Fruit fly (Drosophila melanogaster): ENCODE measurements around the gene Past1.

Gene Past1

DNA sequence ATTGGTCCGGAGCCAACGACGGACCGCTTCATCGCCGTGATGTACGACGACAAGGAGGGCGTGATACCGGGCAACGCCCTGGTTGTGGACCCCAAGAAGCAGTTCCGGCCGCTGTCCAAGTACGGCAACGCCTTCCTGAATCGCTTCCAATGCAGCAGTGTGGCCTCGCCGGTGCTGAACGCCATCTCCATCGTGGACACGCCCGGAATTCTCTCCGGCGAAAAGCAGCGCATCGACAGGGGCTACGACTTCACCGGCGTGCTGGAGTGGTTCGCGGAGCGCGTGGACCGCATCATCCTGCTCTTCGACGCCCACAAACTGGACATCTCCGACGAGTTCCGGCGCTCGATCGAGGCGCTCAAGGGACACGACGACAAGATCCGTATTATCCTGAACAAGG is 1.2 kb downstream of the Past1 start:
- TF ChIP-seq lola (GFP tag; optimal IDR thresholded peaks at IDR 0.05) (no peak), Ets65A (GFP tag) (peak; percentile 63), CG16813 (GFP tag; IDR thresholded peaks at IDR 0.05; ENCODE audit: partially characterized antibody) (no peak), CkIIα-i1 (GFP tag; IDR thresholded peaks at IDR 0.05) (no peak)

DNA sequence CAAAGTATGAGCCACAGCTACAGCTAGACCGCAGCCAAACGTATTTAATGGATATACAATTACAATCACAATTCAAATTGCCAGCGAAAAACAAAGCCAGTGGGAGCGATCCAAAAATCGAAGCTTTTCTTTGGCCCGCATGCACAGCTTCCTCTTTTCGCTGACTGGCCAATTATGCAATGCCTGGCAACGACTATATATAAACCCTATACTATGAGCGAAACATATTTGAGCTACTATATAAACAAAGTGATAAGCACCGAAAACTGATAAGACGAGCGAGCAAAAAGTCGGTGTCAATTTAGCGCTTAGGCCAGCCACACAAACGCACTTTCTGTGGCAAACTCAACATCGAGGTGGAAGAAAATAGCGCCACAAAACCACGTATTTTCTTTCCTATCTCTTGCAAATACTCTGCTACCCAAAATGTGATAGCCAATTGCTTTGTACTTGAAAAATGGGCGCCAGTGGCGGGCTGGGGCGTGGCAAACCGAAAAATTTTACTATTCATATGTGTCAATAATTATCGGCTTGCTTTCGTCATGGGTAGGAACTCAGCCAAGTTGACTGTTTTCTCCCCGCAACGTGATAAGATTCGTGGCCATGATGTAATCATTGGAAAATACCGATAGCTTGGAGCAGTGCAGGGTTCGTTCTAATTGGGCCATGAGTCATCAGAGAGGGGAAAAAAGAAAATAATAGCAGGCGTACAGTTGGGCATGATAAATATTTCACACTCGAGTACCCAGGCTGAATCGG is 2.7 kb downstream of the Past1 start:
- TF ChIP-seq cato (GFP tag; optimal IDR thresholded peaks at IDR 0.05; ENCODE audit: borderline replicate concordance) (no peak), CG15479 (GFP tag; optimal IDR thresholded peaks at IDR 0.05) (no peak), sens (GFP tag) (peak; percentile 39), grn (GFP tag; optimal IDR thresholded peaks at IDR 0.05) (peak; percentile 48), ems (GFP tag; optimal IDR thresholded peaks at IDR 0.05) (no peak), sd (tag; optimal IDR thresholded peaks at IDR 0.05) (peak; percentile 70), CG12744 (GFP tag; optimal IDR thresholded peaks at IDR 0.05) (no peak), CG8765 (GFP tag; IDR thresholded peaks at IDR 0.05) (no peak), kni (GFP tag; optimal IDR thresholded peaks at IDR 0.05) (no peak), TFAM (GFP tag; optimal IDR thresholded peaks at IDR 0.05) (no peak), Rx (GFP tag; IDR thresholded peaks at IDR 0.05) (no peak), dpn (GFP tag; optimal IDR thresholded peaks at IDR 0.05) (no peak), CG12155 (GFP tag; optimal IDR thresholded peaks at IDR 0.05) (no peak), CG16815 (GFP tag; optimal IDR thresholded peaks at IDR 0.05) (no peak), Eip74EF (GFP tag; optimal IDR thresholded peaks at IDR 0.05) (no peak), BtbVII (GFP tag; optimal IDR thresholded peaks at IDR 0.05) (peak; percentile 26), prd (optimal IDR thresholded peaks at IDR 0.05) (no peak), prd (GFP tag; IDR thresholded peaks at IDR 0.05) (no peak), exex (tag; optimal IDR thresholded peaks at IDR 0.05) (peak; percentile 66), CG17186 (GFP tag; optimal IDR thresholded peaks at IDR 0.05) (no peak), CG18599 (GFP tag; optimal IDR thresholded peaks at IDR 0.05) (no peak), Atf3 (GFP tag; optimal IDR thresholded peaks at IDR 0.05) (no peak), cwo (GFP tag; optimal IDR thresholded peaks at IDR 0.05) (peak; percentile 5), kay (GFP tag; optimal IDR thresholded peaks at IDR 0.05) (peak; percentile 41), emc (GFP tag; optimal IDR thresholded peaks at IDR 0.05) (no peak), HLH4C (GFP tag; IDR thresholded peaks at IDR 0.05; ENCODE audit: partially characterized antibody) (no peak), CG10543 (GFP tag; optimal IDR thresholded peaks at IDR 0.05) (peak; percentile 51), CG34376 (GFP tag; optimal IDR thresholded peaks at IDR 0.05) (peak; percentile 67), Hr39 (optimal IDR thresholded peaks at IDR 0.05) (no peak), sug (tag; optimal IDR thresholded peaks at IDR 0.05) (peak; percentile 66), ap (GFP tag; IDR thresholded peaks at IDR 0.05) (no peak), dati (GFP tag; IDR thresholded peaks at IDR 0.05) (no peak), Ets97D (GFP tag; optimal IDR thresholded peaks at IDR 0.05) (no peak), Ada2b (GFP tag; IDR thresholded peaks at IDR 0.05) (no peak), Med (GFP tag) (no peak), Pdp1 (GFP tag; optimal IDR thresholded peaks at IDR 0.05) (peak in 1 of 2 experiments; percentile 95), CG2202 (tag; optimal IDR thresholded peaks at IDR 0.05) (no peak), crc (GFP tag; optimal IDR thresholded peaks at IDR 0.05) (no peak), Nf-YA (GFP tag; IDR thresholded peaks at IDR 0.05) (no peak), D19B (GFP tag; optimal IDR thresholded peaks at IDR 0.05) (no peak), eyg (GFP tag; optimal IDR thresholded peaks at IDR 0.05) (no peak)

Data from whole organism, embryonic.